Worm (Caenorhabditis elegans) whole organism, L4/young adult: Measurements from ENCODE around the gene scb-1.

Experiments
- W03F9.2 ChIP-seq: fragments of 150-350 bp; optimal IDR thresholded peaks from 2 replicates; lab custom pipeline; 2014; ENCODE audit warnings: missing biosample characterization, missing genetic modification characterization
- dao-5 ChIP-seq: sonication (generic microtip); optimal IDR thresholded peaks from 2 replicates; lab custom pipeline; 2016; ENCODE audit warnings: missing genotype, missing genetic modification characterization, moderate library complexity, missing compliant biosample characterization
- him-1 ChIP-seq: sonication (generic microtip); optimal IDR thresholded peaks from 2 replicates; lab custom pipeline; 2016; ENCODE audit warnings: missing genotype, missing genetic modification reagents, missing genetic modification characterization, missing compliant biosample characterization

scb-1 gene

ce11 chrV:11076403-11076802, 43.1 kb downstream of the scb-1 start:
- TF ChIP-seq W03F9.2 (tag; lab: Kevin White, UChicago) (no peak), dao-5 (tag; lab: Kevin White, UChicago) (peak; percentile 25), him-1 (tag; lab: Kevin White, UChicago) (no peak)

- TF ChIP-seq him-1 (tag; lab: Kevin White, UChicago) (no peak), dao-5 (tag; lab: Kevin White, UChicago) (no peak), W03F9.2 (tag; lab: Kevin White, UChicago) (no peak)
Observed at ce11 chrV:11076028-11076402, 43.5 kb downstream of the scb-1 start.

ce11 chrV:11075209-11076027, 44.1 kb downstream of the scb-1 start:
- TF ChIP-seq W03F9.2 (tag; lab: Kevin White, UChicago) (no peak), dao-5 (tag; lab: Kevin White, UChicago) (no peak), him-1 (tag; lab: Kevin White, UChicago) (no peak)

ce11 chrV:11074448-11074847, 45.1 kb downstream of the scb-1 start, which contains the start of gene act-3:
TSS of gene act-3 (minus strand) at chrV:11074498.
- TF ChIP-seq dao-5 (tag; lab: Kevin White, UChicago) (no peak), him-1 (tag; lab: Kevin White, UChicago) (no peak), W03F9.2 (tag; lab: Kevin White, UChicago) (no peak)

ce11 chrV:11073354-11073753, 46.2 kb downstream of the scb-1 start:
- TF ChIP-seq him-1 (tag; lab: Kevin White, UChicago): no peak
- TF ChIP-seq dao-5 (tag; lab: Kevin White, UChicago): no peak
- no peak for TF ChIP-seq W03F9.2 (tag; lab: Kevin White, UChicago)

ce11 chrV:11071453-11071852, 48.1 kb downstream of the scb-1 start:
- TF ChIP-seq W03F9.2 (tag; lab: Kevin White, UChicago) (no peak), him-1 (tag; lab: Kevin White, UChicago) (no peak), dao-5 (tag; lab: Kevin White, UChicago) (no peak)

- TF ChIP-seq him-1 (tag; lab: Kevin White, UChicago) (no peak), dao-5 (tag; lab: Kevin White, UChicago) (no peak), W03F9.2 (tag; lab: Kevin White, UChicago) (no peak)
Observed at ce11 chrV:11070388-11070787, 49.1 kb downstream of the scb-1 start.

- TF ChIP-seq dao-5 (tag; lab: Kevin White, UChicago) (no peak), W03F9.2 (tag; lab: Kevin White, UChicago) (peak; percentile 51)
Observed at ce11 chrV:11069277-11069676, 50.2 kb downstream of the scb-1 start, which contains the start of gene T04C12.8. TSS of gene T04C12.8 (minus strand) at chrV:11069358.
